Worm (Caenorhabditis elegans) whole organism, young adult: ENCODE data around the gene C14B9.2.

Experiments
- F55B11.4 ChIP-seq: sonication (generic microtip); optimal IDR thresholded peaks from 2 replicates; lab custom pipeline; 2016; ENCODE audit warnings: missing compliant biosample characterization, missing genetic modification characterization, borderline replicate concordance; ENCODE audit not compliant: insufficient read depth
- attf-3 ChIP-seq: fragments of 200-800 bp; sonication (Bioruptor generic); conservative IDR thresholded peaks from 2 replicates; pipeline ENCODE4 v1.3.6; 2022; ENCODE audit warnings: missing genetic modification reagents, missing genetic modification characterization, missing compliant biosample characterization
- ceh-100 ChIP-seq: fragments of 200-800 bp; sonication (Bioruptor generic); IDR thresholded peaks from 2 replicates; pipeline ENCODE4 v1.3.6; 2022; ENCODE audit warnings: missing genetic modification reagents, missing genetic modification characterization, missing compliant biosample characterization
- ets-4 ChIP-seq: fragments of 200-800 bp; sonication (Bioruptor generic); optimal IDR thresholded peaks from 2 replicates; lab custom pipeline; 2018; ENCODE audit warnings: mild to moderate bottlenecking, missing genetic modification characterization, missing compliant biosample characterization
- hrde-1 ChIP-seq: sonication (generic microtip); optimal IDR thresholded peaks from 2 replicates; lab custom pipeline; 2016; ENCODE audit warnings: missing genetic modification characterization, mild to moderate bottlenecking, missing compliant biosample characterization, moderate library complexity, missing genotype, missing genetic modification reagents, borderline replicate concordance
- unc-130 ChIP-seq: sonication (generic microtip); optimal IDR thresholded peaks from 2 replicates; lab custom pipeline; 2016; ENCODE audit warnings: missing genetic modification reagents, missing genetic modification characterization, missing compliant biosample characterization

DNA sequence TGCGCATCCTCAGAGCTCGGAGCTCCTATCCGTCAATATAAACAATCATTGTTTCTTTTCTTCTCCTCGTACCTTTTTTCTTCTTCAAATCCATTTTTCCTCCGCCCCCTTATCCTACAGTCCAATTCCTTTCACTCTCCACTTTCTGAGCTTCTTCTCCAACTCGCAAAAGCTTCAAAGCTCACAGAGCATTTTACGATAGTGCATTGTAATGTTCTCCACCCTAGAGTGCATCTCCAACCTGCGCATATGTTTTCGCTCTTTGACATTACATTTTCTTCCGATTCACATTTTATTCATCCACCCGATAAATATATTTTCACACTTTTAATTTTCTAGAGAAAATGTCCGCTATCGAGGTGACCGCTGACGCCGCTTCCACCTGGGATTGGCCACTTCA is 4.3 kb downstream of the C14B9.2 start, which contains the start of gene hsp-12.2:
- TF ChIP-seq unc-130 (GFP tag; lab: Kevin White, UChicago) (no peak), hrde-1 (tag; lab: Kevin White, UChicago) (no peak), ets-4 (no peak), ceh-100 (GFP tag; lab: Robert Waterston, UW) (no peak), F55B11.4 (tag; lab: Kevin White, UChicago) (no peak), attf-3 (GFP tag; lab: Robert Waterston, UW) (no peak)
